Fruit fly (Drosophila melanogaster) whole organism, prepupa: Measurements from ENCODE around the gene CG42263.

ENCODE experiments used
- CG10631 ChIP-seq: fragments of 200-800 bp; sonication (Bioruptor generic); optimal IDR thresholded peaks from 2 replicates; lab custom pipeline; 2016; ENCODE audit warnings: missing biosample characterization, missing genetic modification characterization
- CG1621 ChIP-seq: fragments of 200-800 bp; sonication (Bioruptor generic); optimal IDR thresholded peaks from 3 replicates; lab custom pipeline; 2018; ENCODE audit warnings: missing biosample characterization, mild to moderate bottlenecking, missing genetic modification characterization
- CG4318 ChIP-seq: fragments of 200-800 bp; sonication (Bioruptor generic); optimal IDR thresholded peaks from 3 replicates; lab custom pipeline; 2017; ENCODE audit warnings: missing biosample characterization, mild to moderate bottlenecking, missing genetic modification characterization
- CG6163 ChIP-seq: fragments of 200-800 bp; sonication (Bioruptor generic); IDR thresholded peaks from 3 replicates; pipeline ENCODE4 v1.3.6; 2022; ENCODE audit warnings: missing biosample characterization, missing genetic modification characterization
- CG6276 ChIP-seq: fragments of 200-800 bp; sonication (Bioruptor generic); optimal IDR thresholded peaks from 2 replicates; lab custom pipeline; 2017; ENCODE audit warnings: missing biosample characterization, mild to moderate bottlenecking, missing genetic modification characterization
- Met ChIP-seq: fragments of 200-800 bp; sonication (Bioruptor generic); optimal IDR thresholded peaks from 3 replicates; lab custom pipeline; 2016; ENCODE audit warnings: missing biosample characterization, missing genetic modification characterization
- OdsH ChIP-seq: fragments of 200-800 bp; sonication (Bioruptor generic); optimal IDR thresholded peaks from 3 replicates; lab custom pipeline; 2016; ENCODE audit warnings: missing biosample characterization, missing genetic modification characterization
- dac ChIP-seq: fragments of 200-800 bp; sonication (Bioruptor generic); optimal IDR thresholded peaks from 2 replicates; lab custom pipeline; 2017; ENCODE audit warnings: missing biosample characterization, mild to moderate bottlenecking, missing genetic modification characterization
- lz ChIP-seq: fragments of 200-800 bp; sonication (Bioruptor generic); optimal IDR thresholded peaks from 3 replicates; lab custom pipeline; 2016; ENCODE audit warnings: missing biosample characterization, missing genetic modification characterization
- pdm3 ChIP-seq: fragments of 200-800 bp; sonication (Bioruptor generic); optimal IDR thresholded peaks from 3 replicates; lab custom pipeline; 2016; ENCODE audit warnings: missing biosample characterization, missing genetic modification characterization
- salr ChIP-seq, 2 experiments: fragments of 200-800 bp; sonication (Bioruptor generic); optimal IDR thresholded peaks; 3 replicates each; lab custom pipeline; 2016 to 2018; ENCODE audit warnings: missing biosample characterization in 2 of 2, missing genetic modification characterization in 2 of 2, mild to moderate bottlenecking in 1 of 2
- topi ChIP-seq: fragments of 200-800 bp; sonication (Bioruptor generic); optimal IDR thresholded peaks from 3 replicates; lab custom pipeline; 2016; ENCODE audit warnings: missing biosample characterization, missing genetic modification characterization

Gene CG42263

DNA sequence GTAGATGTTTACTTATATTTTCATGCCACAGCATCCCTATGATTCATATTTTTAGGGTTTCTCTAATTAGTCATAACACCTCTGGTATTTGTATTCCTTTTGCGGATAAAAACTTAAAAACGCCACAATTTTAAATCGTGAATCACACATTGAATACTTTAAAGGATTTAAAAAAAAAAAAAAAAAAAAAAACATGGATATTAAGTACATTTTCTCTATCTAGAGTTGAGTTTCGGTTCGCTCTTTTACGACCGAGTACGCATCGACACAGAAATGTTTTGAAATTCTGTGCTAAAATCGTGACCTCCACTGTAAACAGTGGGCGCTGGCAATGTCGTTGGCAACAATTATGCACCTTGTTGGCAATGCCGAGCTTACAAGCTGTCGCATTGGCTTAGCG is 50.2 kb downstream of the CG42263 start (continued):
- TF ChIP-seq CG1621: no peak
- TF ChIP-seq salr (GFP tag; optimal IDR thresholded peaks at IDR 0.05; lab: Kevin White, UChicago): peak in 1 of 2 experiments; percentile 55
- peak; percentile 51 for TF ChIP-seq pdm3 (GFP tag; lab: Kevin White, UChicago)
- TF ChIP-seq topi: peak; percentile 26
- no peak for TF ChIP-seq dac (GFP tag; lab: Kevin White, UChicago)
- TF ChIP-seq CG10631 (GFP tag; lab: Kevin White, UChicago): peak; percentile 14
- TF ChIP-seq CG6163 (GFP tag; lab: Robert Waterston, UW): peak; percentile 65
- peak; percentile 59 for TF ChIP-seq Met
- peak; percentile 19 for TF ChIP-seq CG6276
- TF ChIP-seq OdsH (GFP tag; lab: Kevin White, UChicago): peak; percentile 66
- TF ChIP-seq CG4318 (GFP tag; lab: Kevin White, UChicago): no peak
- TF ChIP-seq lz (GFP tag; lab: Kevin White, UChicago): peak; percentile 41
